Fruit fly (Drosophila melanogaster) whole organism, embryonic: Measurements from ENCODE around the gene CG34278.

Experiments used
- Asciz ChIP-seq: fragments of 200-800 bp; sonication (Bioruptor generic); optimal IDR thresholded peaks from 2 replicates; lab custom pipeline; 2017; ENCODE audit warnings: missing biosample characterization, mild to moderate bottlenecking, missing genetic modification characterization, missing genetic modification reagents
- Atf6 ChIP-seq: fragments of 200-800 bp; sonication (Bioruptor generic); IDR thresholded peaks from 2 replicates; pipeline ENCODE4 v1.3.6; 2022; ENCODE audit warnings: missing biosample characterization, missing genetic modification characterization
- Bgb ChIP-seq: fragments of 200-800 bp; sonication (Bioruptor generic); IDR thresholded peaks from 2 replicates; pipeline ENCODE4 v1.3.6; 2022; ENCODE audit warnings: missing biosample characterization, missing genetic modification characterization; ENCODE audit not compliant: partially characterized antibody
- BtbVII ChIP-seq: fragments of 200-800 bp; sonication (Bioruptor generic); optimal IDR thresholded peaks from 3 replicates; lab custom pipeline; 2017; ENCODE audit warnings: missing biosample characterization, mild to moderate bottlenecking, missing genetic modification characterization
- CG10147 ChIP-seq: fragments of 200-800 bp; sonication (Bioruptor generic); optimal IDR thresholded peaks from 2 replicates; lab custom pipeline; 2019; ENCODE audit warnings: missing biosample characterization, mild to moderate bottlenecking, missing genetic modification characterization, moderate library complexity
- CG11456 ChIP-seq: fragments of 200-800 bp; sonication (Bioruptor generic); IDR thresholded peaks from 3 replicates; pipeline ENCODE4 v1.3.6; 2022; ENCODE audit warnings: missing biosample characterization, missing genetic modification characterization
- CG12219 ChIP-seq: fragments of 200-800 bp; sonication (Bioruptor generic); optimal IDR thresholded peaks from 3 replicates; lab custom pipeline; 2018; ENCODE audit warnings: missing biosample characterization, mild to moderate bottlenecking, missing genetic modification characterization
- CG15479 ChIP-seq: fragments of 200-800 bp; sonication (Bioruptor generic); optimal IDR thresholded peaks from 3 replicates; lab custom pipeline; 2019; ENCODE audit warnings: missing biosample characterization, mild to moderate bottlenecking, missing genetic modification characterization, moderate library complexity
- CG15696 ChIP-seq: fragments of 200-800 bp; sonication (Bioruptor generic); optimal IDR thresholded peaks from 2 replicates; lab custom pipeline; 2019; ENCODE audit warnings: missing biosample characterization, mild to moderate bottlenecking, missing genetic modification characterization, moderate library complexity
- CG1603 ChIP-seq: fragments of 200-800 bp; sonication (Bioruptor generic); optimal IDR thresholded peaks from 2 replicates; lab custom pipeline; 2019; ENCODE audit warnings: missing biosample characterization, mild to moderate bottlenecking, missing genetic modification characterization, moderate library complexity
- CG17359 ChIP-seq: fragments of 200-800 bp; sonication (Bioruptor generic); optimal IDR thresholded peaks from 3 replicates; lab custom pipeline; 2018; ENCODE audit warnings: missing biosample characterization, mild to moderate bottlenecking, missing genetic modification characterization, moderate library complexity
- CG3163 ChIP-seq: fragments of 200-800 bp; sonication (Bioruptor generic); optimal IDR thresholded peaks from 3 replicates; lab custom pipeline; 2016; ENCODE audit warnings: missing biosample characterization, missing genetic modification characterization
- CG3995 ChIP-seq: fragments of 200-800 bp; sonication (Bioruptor generic); optimal IDR thresholded peaks from 3 replicates; lab custom pipeline; 2016; ENCODE audit warnings: missing biosample characterization, missing genetic modification characterization
- CG43689 ChIP-seq: fragments of 200-800 bp; sonication (Bioruptor generic); IDR thresholded peaks from 2 replicates; pipeline ENCODE4 v1.3.6; 2022; ENCODE audit warnings: missing biosample characterization, missing genetic modification characterization
- CG4424 ChIP-seq: fragments of 200-800 bp; sonication (Bioruptor generic); optimal IDR thresholded peaks from 3 replicates; lab custom pipeline; 2016; ENCODE audit warnings: missing biosample characterization, missing genetic modification characterization
- CG4730 ChIP-seq: fragments of 200-800 bp; sonication (Bioruptor generic); IDR thresholded peaks from 2 replicates; pipeline ENCODE4 v1.3.6; 2022; ENCODE audit warnings: missing biosample characterization, missing genetic modification characterization
- CG9727 ChIP-seq: fragments of 200-800 bp; sonication (Bioruptor generic); optimal IDR thresholded peaks from 3 replicates; lab custom pipeline; 2017; ENCODE audit warnings: missing biosample characterization, mild to moderate bottlenecking, missing genetic modification characterization
- CG9932 ChIP-seq: fragments of 200-800 bp; sonication (Bioruptor generic); IDR thresholded peaks from 2 replicates; pipeline ENCODE4 v1.3.6; 2022; ENCODE audit warnings: missing biosample characterization, missing genetic modification characterization
- D19A ChIP-seq: fragments of 200-800 bp; optimal IDR thresholded peaks from 3 replicates; lab custom pipeline; 2019; ENCODE audit warnings: missing biosample characterization, mild to moderate bottlenecking, missing genetic modification characterization, moderate library complexity
- Dbx ChIP-seq: fragments of 200-800 bp; sonication (Bioruptor generic); IDR thresholded peaks from 3 replicates; pipeline ENCODE4 v1.3.6; 2022; ENCODE audit warnings: missing biosample characterization, missing genetic modification characterization
- Dfd ChIP-seq, 2 experiments: fragments of >200 bp; optimal IDR thresholded peaks; 2 replicates each; lab custom pipeline; 2017; ENCODE audit warnings: missing biosample characterization in 2 of 2, missing genetic modification characterization in 2 of 2
- Doc2 ChIP-seq: fragments of 200-800 bp; sonication (Bioruptor generic); IDR thresholded peaks from 2 replicates; pipeline ENCODE4 v1.3.6; 2022; ENCODE audit warnings: missing biosample characterization, missing genetic modification characterization
- Dref ChIP-seq: fragments of 200-800 bp; sonication (Bioruptor generic); IDR thresholded peaks from 2 replicates; pipeline ENCODE4 v1.3.6; 2022; ENCODE audit warnings: missing biosample characterization, missing genetic modification characterization
- Gug ChIP-seq: fragments of 200-800 bp; sonication (Bioruptor generic); IDR thresholded peaks from 4 replicates; pipeline ENCODE4 v1.3.6; 2022; ENCODE audit warnings: missing biosample characterization, missing genetic modification characterization
- Med ChIP-seq: fragments of 200-800 bp; sonication (Bioruptor generic); peaks from one replicate; lab custom pipeline; 2016; ENCODE audit warnings: missing biosample characterization, missing genetic modification characterization, mild to moderate bottlenecking, inconsistent platforms, moderate library complexity
- NC2β ChIP-seq: fragments of 200-800 bp; sonication (Bioruptor generic); optimal IDR thresholded peaks from 2 replicates; lab custom pipeline; 2016; ENCODE audit warnings: missing biosample characterization, missing genetic modification characterization
- Nf-YB ChIP-seq: fragments of 200-800 bp; sonication (Bioruptor generic); optimal IDR thresholded peaks from 3 replicates; lab custom pipeline; 2019; ENCODE audit warnings: missing biosample characterization, mild to moderate bottlenecking, missing genetic modification characterization, moderate library complexity
- Opbp ChIP-seq: fragments of 200-800 bp; sonication (Bioruptor generic); IDR thresholded peaks from 3 replicates; pipeline ENCODE4 v1.3.6; 2022; ENCODE audit warnings: missing biosample characterization, missing genetic modification characterization; ENCODE audit not compliant: partially characterized antibody
- Trl ChIP-seq, 3 experiments: fragments of >200 bp in 2 of 3; fragments of 200-800 bp in 1 of 3; sonication (Bioruptor generic) in 1 of 3; optimal IDR thresholded peaks; 2 replicates in 1 of 3; 3 replicates in 2 of 3; lab custom pipeline; 2016 to 2017; ENCODE audit warnings: missing biosample characterization in 1 of 3, missing genetic modification characterization in 1 of 3
- bbx ChIP-seq: fragments of 200-800 bp; sonication (Bioruptor generic); IDR thresholded peaks from 2 replicates; pipeline ENCODE4 v1.3.6; 2022; ENCODE audit warnings: missing biosample characterization, missing genetic modification characterization; ENCODE audit not compliant: partially characterized antibody
- crp ChIP-seq, 2 experiments: fragments of 200-800 bp; sonication (Bioruptor generic); optimal IDR thresholded peaks; 2 replicates in 1 of 2; 3 replicates in 1 of 2; lab custom pipeline; 2017; ENCODE audit warnings: missing biosample characterization in 2 of 2, missing genetic modification characterization in 2 of 2, mild to moderate bottlenecking in 1 of 2, moderate library complexity in 1 of 2
- ewg ChIP-seq: fragments of 200-800 bp; sonication (Bioruptor generic); optimal IDR thresholded peaks from 3 replicates; lab custom pipeline; 2017; ENCODE audit warnings: mild to moderate bottlenecking, missing biosample characterization, missing genetic modification reagents, missing genetic modification characterization
- kni ChIP-seq: fragments of 200-800 bp; sonication (Bioruptor generic); optimal IDR thresholded peaks from 3 replicates; lab custom pipeline; 2017; ENCODE audit warnings: mild to moderate bottlenecking, missing biosample characterization, missing genetic modification reagents, missing genetic modification characterization
- lab ChIP-seq: fragments of 200-800 bp; sonication (Bioruptor generic); optimal IDR thresholded peaks from 3 replicates; lab custom pipeline; 2017; ENCODE audit warnings: missing biosample characterization, missing genetic modification characterization, mild to moderate bottlenecking, moderate library complexity, missing genetic modification reagents
- mirr ChIP-seq: fragments of 200-800 bp; sonication (Bioruptor generic); optimal IDR thresholded peaks from 3 replicates; lab custom pipeline; 2018; ENCODE audit warnings: missing biosample characterization, mild to moderate bottlenecking, missing genetic modification characterization
- onecut ChIP-seq: fragments of 200-800 bp; sonication (Bioruptor generic); IDR thresholded peaks from 2 replicates; pipeline ENCODE4 v1.3.6; 2022; ENCODE audit warnings: missing biosample characterization, missing genetic modification characterization
- pfk ChIP-seq: fragments of 200-800 bp; sonication (Bioruptor generic); optimal IDR thresholded peaks from 2 replicates; lab custom pipeline; 2018; ENCODE audit warnings: missing biosample characterization, mild to moderate bottlenecking, missing genetic modification characterization, moderate library complexity
- phol ChIP-seq: fragments of 200-800 bp; sonication (Bioruptor generic); optimal IDR thresholded peaks from 3 replicates; lab custom pipeline; 2018; ENCODE audit warnings: missing biosample characterization, mild to moderate bottlenecking, missing genetic modification characterization, moderate library complexity
- pros ChIP-seq: fragments of 200-800 bp; sonication (Bioruptor generic); optimal IDR thresholded peaks from 3 replicates; lab custom pipeline; 2019; ENCODE audit warnings: missing biosample characterization, mild to moderate bottlenecking, missing genetic modification characterization, moderate library complexity
- row ChIP-seq: fragments of 200-800 bp; sonication (Bioruptor generic); IDR thresholded peaks from 3 replicates; pipeline ENCODE4 v1.3.6; 2022; ENCODE audit warnings: missing biosample characterization, missing genetic modification characterization
- schlank ChIP-seq: fragments of 200-800 bp; sonication (Bioruptor generic); optimal IDR thresholded peaks from 2 replicates; lab custom pipeline; 2018; ENCODE audit warnings: missing biosample characterization, mild to moderate bottlenecking, missing genetic modification characterization
- sens-2 ChIP-seq: fragments of 200-800 bp; sonication (Bioruptor generic); IDR thresholded peaks from 2 replicates; pipeline ENCODE4 v1.3.6; 2022; ENCODE audit warnings: missing biosample characterization, missing genetic modification characterization
- sima ChIP-seq: fragments of 200-800 bp; sonication (Bioruptor generic); optimal IDR thresholded peaks from 2 replicates; lab custom pipeline; 2016; ENCODE audit warnings: missing biosample characterization, missing genetic modification characterization
- toy ChIP-seq: fragments of 200-800 bp; sonication (Bioruptor generic); IDR thresholded peaks from 2 replicates; pipeline ENCODE4 v1.3.6; 2022; ENCODE audit warnings: missing biosample characterization, missing genetic modification characterization
- twi ChIP-seq: fragments of 200-800 bp; optimal IDR thresholded peaks from 2 replicates; lab custom pipeline; 2019; ENCODE audit warnings: missing biosample characterization, mild to moderate bottlenecking, missing genetic modification characterization, moderate library complexity
- vvl ChIP-seq: fragments of 200-800 bp; sonication (Bioruptor generic); IDR thresholded peaks from 2 replicates; pipeline ENCODE4 v1.3.6; 2022; ENCODE audit warnings: missing biosample characterization, missing genetic modification characterization

CG34278 gene

DNA sequence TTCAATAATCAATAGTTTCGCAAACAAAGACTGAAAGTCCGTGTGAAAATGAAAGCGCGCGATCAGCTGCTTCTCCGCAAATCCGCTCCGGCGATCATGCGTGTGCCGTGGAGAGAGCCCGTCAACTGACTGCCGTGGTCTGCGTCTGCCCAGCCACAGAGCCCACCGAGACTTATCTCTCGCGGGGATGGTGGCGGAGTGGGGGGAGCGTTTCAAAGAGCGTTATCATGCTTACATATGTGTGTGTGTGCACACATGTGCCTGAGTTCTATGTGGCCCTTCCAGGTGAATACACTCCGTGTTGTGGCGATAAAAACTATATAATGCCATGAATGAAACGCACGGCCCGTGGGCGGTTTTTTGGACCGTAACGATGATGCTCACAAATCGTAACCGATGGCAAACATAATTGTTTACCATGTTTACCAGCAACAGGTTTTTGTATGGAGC, 42.3 kb upstream of the CG34278 start (continued):
- 0 out of 2 replicates have a peak, but pooled peaks have one; percentile 29 for TF ChIP-seq bbx (GFP tag; lab: Robert Waterston, UW)
- TF ChIP-seq CG15479 (GFP tag; lab: Kevin White, UChicago), result peak; percentile 77
- no peak for TF ChIP-seq phol (tag; lab: Kevin White, UChicago)
- TF ChIP-seq CG12219 (GFP tag; lab: Kevin White, UChicago), result peak; percentile 11
- peak; percentile 39; the same call in 1 of the 3 replicates for TF ChIP-seq Dbx (GFP tag; lab: Robert Waterston, UW)
- TF ChIP-seq CG11456 (GFP tag; lab: Robert Waterston, UW), result 0 out of 3 replicates have a peak, but pooled peaks have one; percentile 49
- peak; percentile 84 for TF ChIP-seq twi (tag; lab: Kevin White, UChicago)
- no peak for TF ChIP-seq sima (GFP tag; lab: Kevin White, UChicago)
- TF ChIP-seq lab (GFP tag; lab: Kevin White, UChicago), result peak; percentile 64
- peak; percentile 43; the same call in 1 of the 3 replicates for TF ChIP-seq Opbp
- TF ChIP-seq Doc2 (GFP tag; lab: Robert Waterston, UW), result no peak
- no peak for TF ChIP-seq sens-2 (GFP tag; lab: Robert Waterston, UW)
- no peak for TF ChIP-seq CG15696 (tag; lab: Kevin White, UChicago)
- peak; percentile 39 to 45 for TF ChIP-seq Trl (optimal IDR thresholded peaks at IDR 0.05; lab: Kevin White, UChicago)
- TF ChIP-seq Trl (GFP tag; optimal IDR thresholded peaks at IDR 0.05; lab: Kevin White, UChicago), result peak; percentile 5
- TF ChIP-seq crp (GFP tag; optimal IDR thresholded peaks at IDR 0.05; lab: Kevin White, UChicago), result peak in 1 of 2 experiments; percentile 51
- TF ChIP-seq CG3163 (GFP tag; lab: Kevin White, UChicago), result peak; percentile 17
- peak; percentile 51; the same call in 1 of the 2 replicates for TF ChIP-seq Bgb (GFP tag; lab: Robert Waterston, UW)
- peak; percentile 86 for TF ChIP-seq mirr (GFP tag; lab: Kevin White, UChicago)

DNA sequence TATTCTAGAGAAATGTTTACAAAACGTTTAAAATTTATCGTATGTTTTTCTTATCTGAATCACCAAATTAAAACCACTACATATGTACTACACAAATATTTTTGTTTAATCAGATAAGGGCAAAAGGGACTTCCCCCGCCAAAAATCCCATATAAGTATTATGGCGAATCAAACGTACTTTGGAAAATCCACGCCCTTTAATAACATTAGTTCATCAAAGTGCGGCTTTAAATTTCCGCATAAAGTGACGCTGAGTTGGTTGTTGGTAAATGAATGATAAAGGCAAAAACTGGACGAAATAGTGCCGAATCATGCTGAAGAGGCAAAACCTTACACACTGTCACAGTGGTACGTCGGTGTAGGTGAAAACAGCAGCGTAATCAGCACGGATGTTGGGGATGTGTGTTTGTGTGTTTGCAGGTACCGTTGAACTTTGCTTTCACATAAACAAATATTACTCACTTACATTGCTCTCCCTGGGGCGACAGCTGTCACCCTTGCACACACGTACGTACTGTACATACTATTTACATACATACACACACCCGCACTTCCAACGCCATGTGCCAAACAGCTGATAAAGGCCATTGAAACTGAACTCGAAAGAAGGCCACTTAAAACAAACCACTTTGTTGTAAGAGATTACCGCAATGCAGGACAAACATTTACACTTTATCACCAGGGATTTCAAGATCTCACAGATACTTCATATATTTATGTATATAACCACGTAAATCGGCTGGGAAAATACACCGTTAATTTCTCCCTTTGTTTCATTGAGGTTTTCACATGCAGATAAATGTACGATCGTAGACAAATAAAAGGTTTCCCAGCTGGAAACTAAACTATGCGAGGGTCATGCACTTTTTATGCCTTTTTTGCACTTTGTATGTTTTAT, 41.1 kb upstream of the CG34278 start:
- TF ChIP-seq toy (no peak), pfk (GFP tag; lab: Kevin White, UChicago) (peak; percentile 5), CG4730 (GFP tag; lab: Robert Waterston, UW) (no peak), pros (GFP tag; lab: Kevin White, UChicago) (peak; percentile 15), Dref (no peak), D19A (tag; lab: Kevin White, UChicago) (no peak), schlank (tag; lab: Kevin White, UChicago) (peak; percentile 25), Dfd (GFP tag; optimal IDR thresholded peaks at IDR 0.05; lab: Kevin White, UChicago) (no peak), Asciz (no peak), CG3995 (no peak), NC2β (GFP tag; lab: Kevin White, UChicago) (no peak), row (peak; percentile 29; the same call in 1 of the 3 replicates), ewg (GFP tag; lab: Kevin White, UChicago) (no peak), CG12219 (GFP tag; lab: Kevin White, UChicago) (peak; percentile 67), Med (peak; percentile 87), CG9932 (GFP tag; lab: Robert Waterston, UW) (peak; percentile 19; the same call in 1 of the 2 replicates), CG43689 (no peak), BtbVII (no peak), CG10147 (no peak), CG9727 (no peak), Gug (no peak), CG4424 (GFP tag; lab: Kevin White, UChicago) (no peak), vvl (GFP tag; lab: Robert Waterston, UW) (peak; percentile 21; the same call in 1 of the 2 replicates), CG17359 (tag; lab: Kevin White, UChicago) (no peak), onecut (no peak), Nf-YB (GFP tag; lab: Kevin White, UChicago) (no peak), Atf6 (peak; percentile 40; the same call in 1 of the 2 replicates), kni (peak; percentile 86), CG1603 (tag; lab: Kevin White, UChicago) (peak; percentile 20)
